Worm (Caenorhabditis elegans): ENCODE data around the gene F55B11.6.

DNA sequence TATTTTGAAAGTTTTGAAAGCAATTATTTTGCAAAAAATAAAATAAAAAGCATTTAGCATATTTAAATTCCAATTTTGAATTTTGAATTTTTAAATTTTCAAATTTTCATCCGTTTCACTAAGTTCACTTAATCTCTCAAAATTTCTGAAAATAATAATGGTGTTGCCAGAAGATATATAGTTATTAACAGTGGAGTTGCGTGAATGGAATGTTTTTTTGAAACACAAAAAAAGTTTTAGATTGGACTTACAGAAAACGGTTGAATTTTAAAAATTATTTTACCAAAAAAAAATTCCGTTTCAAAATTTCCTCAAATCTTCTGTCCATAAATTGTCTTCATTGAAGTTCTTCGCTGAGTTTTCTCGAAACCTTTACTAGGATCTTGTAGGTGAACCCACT lies 25.8 kb downstream of the F55B11.6 start:
- TF ChIP-seq unc-62 (GFP tag; optimal IDR thresholded peaks at IDR 0.05) (no peak), pha-4 (tag; optimal IDR thresholded peaks at IDR 0.05) (no peak), tbx-2 (tag; optimal IDR thresholded peaks at IDR 0.05) (no peak)

Measured in whole organism, L3 larva.